Worm (Caenorhabditis elegans) whole organism, L2 larva: ENCODE measurements around the gene cdgs-1.

Experiments
- C34F6.9 ChIP-seq: fragments of 150-350 bp; optimal IDR thresholded peaks from 2 replicates; lab custom pipeline; 2014; ENCODE audit warnings: missing biosample characterization, missing genetic modification characterization
- F13H6.1 ChIP-seq: sonication (generic microtip); optimal IDR thresholded peaks from 2 replicates; lab custom pipeline; 2016; ENCODE audit warnings: missing genetic modification characterization, missing compliant biosample characterization
- R02D3.7 ChIP-seq: fragments of 150-350 bp; optimal IDR thresholded peaks from 2 replicates; lab custom pipeline; 2014; ENCODE audit warnings: missing biosample characterization, missing genetic modification characterization
- ZK546.5 ChIP-seq: sonication (generic microtip); optimal IDR thresholded peaks from 2 replicates; lab custom pipeline; 2017; ENCODE audit warnings: missing biosample characterization, missing genetic modification characterization
- aly-2 ChIP-seq: fragments of 150-350 bp; optimal IDR thresholded peaks from 2 replicates; lab custom pipeline; 2014; ENCODE audit warnings: missing biosample characterization, missing genetic modification characterization
- ceh-16 ChIP-seq: fragments of 150-350 bp; optimal IDR thresholded peaks from 2 replicates; lab custom pipeline; 2014; ENCODE audit warnings: missing biosample characterization, missing genetic modification characterization
- crh-2 ChIP-seq: sonication (generic microtip); optimal IDR thresholded peaks from 2 replicates; lab custom pipeline; 2017; ENCODE audit warnings: missing biosample characterization, missing genetic modification characterization
- dmd-4 ChIP-seq: sonication (generic microtip); optimal IDR thresholded peaks from 2 replicates; lab custom pipeline; 2017; ENCODE audit warnings: missing biosample characterization, missing genetic modification characterization
- egl-27 ChIP-seq: sonication (generic microtip); optimal IDR thresholded peaks from 3 replicates; lab custom pipeline; 2017; ENCODE audit warnings: missing biosample characterization, missing genetic modification reagents, missing genetic modification characterization
- elt-1 ChIP-seq: fragments of 150-350 bp; optimal IDR thresholded peaks from 2 replicates; lab custom pipeline; 2014; ENCODE audit warnings: missing biosample characterization, missing genetic modification characterization
- fos-1 ChIP-seq: fragments of 150-350 bp; optimal IDR thresholded peaks from 2 replicates; lab custom pipeline; 2014; ENCODE audit warnings: missing biosample characterization, missing genetic modification characterization
- gmeb-1 ChIP-seq: fragments of 150-350 bp; optimal IDR thresholded peaks from 2 replicates; lab custom pipeline; 2014; ENCODE audit warnings: missing biosample characterization, missing genetic modification characterization
- lin-11 ChIP-seq: fragments of 150-350 bp; sonication (generic microtip); optimal IDR thresholded peaks from 2 replicates; lab custom pipeline; 2014; ENCODE audit warnings: missing biosample characterization, missing genetic modification characterization, inconsistent platforms, mixed read lengths
- lin-13 ChIP-seq: fragments of 150-350 bp; optimal IDR thresholded peaks from 2 replicates; lab custom pipeline; 2014; ENCODE audit warnings: missing biosample characterization, missing genetic modification reagents, missing genetic modification characterization
- lsy-2 ChIP-seq, 2 experiments: fragments of 150-350 bp in 1 of 2; sonication (generic microtip) in 1 of 2; optimal IDR thresholded peaks; 2 replicates each; lab custom pipeline; 2014 to 2017; ENCODE audit warnings: missing biosample characterization in 2 of 2, missing genetic modification characterization in 2 of 2
- mab-5 ChIP-seq: fragments of 150-350 bp; optimal IDR thresholded peaks from 2 replicates; lab custom pipeline; 2014; ENCODE audit warnings: missing biosample characterization, missing genetic modification characterization
- mbf-1 ChIP-seq: sonication (generic microtip); optimal IDR thresholded peaks from 2 replicates; lab custom pipeline; 2017; ENCODE audit warnings: missing biosample characterization, missing genetic modification characterization
- mdl-1 ChIP-seq, 2 experiments: fragments of 150-350 bp in 1 of 2; sonication (generic microtip) in 1 of 2; optimal IDR thresholded peaks; 2 replicates each; lab custom pipeline; 2017; ENCODE audit warnings: missing biosample characterization in 2 of 2, missing genetic modification characterization in 2 of 2
- nhr-11 ChIP-seq: fragments of 150-350 bp; optimal IDR thresholded peaks from 2 replicates; lab custom pipeline; 2014; ENCODE audit warnings: missing biosample characterization, missing genetic modification characterization
- nhr-129 ChIP-seq: fragments of 150-350 bp; optimal IDR thresholded peaks from 2 replicates; lab custom pipeline; 2014; ENCODE audit warnings: missing biosample characterization, missing genetic modification characterization
- nhr-21 ChIP-seq: fragments of 150-350 bp; optimal IDR thresholded peaks from 2 replicates; lab custom pipeline; 2014; ENCODE audit warnings: missing biosample characterization, missing genetic modification characterization
- nhr-23 ChIP-seq: fragments of 150-350 bp; optimal IDR thresholded peaks from 2 replicates; lab custom pipeline; 2014; ENCODE audit warnings: missing biosample characterization, missing genetic modification reagents, missing genetic modification characterization
- nhr-237 ChIP-seq: fragments of 150-350 bp; optimal IDR thresholded peaks from 2 replicates; lab custom pipeline; 2014; ENCODE audit warnings: missing biosample characterization, missing genetic modification characterization
- nhr-25 ChIP-seq: fragments of 150-350 bp; sonication (generic microtip); optimal IDR thresholded peaks from 3 replicates; lab custom pipeline; 2014; ENCODE audit warnings: missing biosample characterization, missing genetic modification characterization
- nhr-6 ChIP-seq: fragments of 150-350 bp; optimal IDR thresholded peaks from 2 replicates; lab custom pipeline; 2014; ENCODE audit warnings: missing biosample characterization, missing genetic modification characterization
- peb-1 ChIP-seq: fragments of 150-350 bp; optimal IDR thresholded peaks from 2 replicates; lab custom pipeline; 2014; ENCODE audit warnings: missing biosample characterization, missing genetic modification characterization
- sem-4 ChIP-seq: fragments of 150-350 bp; optimal IDR thresholded peaks from 2 replicates; lab custom pipeline; 2014; ENCODE audit warnings: missing biosample characterization, missing genetic modification reagents, missing genetic modification characterization
- sma-3 ChIP-seq: sonication (generic microtip); optimal IDR thresholded peaks from 2 replicates; lab custom pipeline; 2016; ENCODE audit warnings: missing genetic modification reagents, missing genetic modification characterization, missing compliant biosample characterization
- sma-9 ChIP-seq, 2 experiments: fragments of 150-350 bp in 1 of 2; sonication (generic microtip) in 1 of 2; optimal IDR thresholded peaks; 2 replicates each; lab custom pipeline; 2014 to 2016; ENCODE audit warnings: missing genetic modification characterization in 2 of 2, mild to moderate bottlenecking in 1 of 2, missing biosample characterization in 1 of 2, missing compliant biosample characterization in 1 of 2, missing genetic modification reagents in 1 of 2, moderate library complexity in 1 of 2
- snpc-4 ChIP-seq: fragments of 150-350 bp; optimal IDR thresholded peaks from 2 replicates; lab custom pipeline; 2014; ENCODE audit warnings: missing biosample characterization, missing genetic modification characterization
- unc-39 ChIP-seq: fragments of 150-350 bp; optimal IDR thresholded peaks from 2 replicates; lab custom pipeline; 2014; ENCODE audit warnings: missing biosample characterization, missing genetic modification characterization
- unc-55 ChIP-seq: fragments of 150-350 bp; sonication (generic microtip); optimal IDR thresholded peaks from 3 replicates; lab custom pipeline; 2014; ENCODE audit warnings: missing biosample characterization, missing genetic modification reagents, missing genetic modification characterization
- unc-62 ChIP-seq: fragments of 150-350 bp; optimal IDR thresholded peaks from 2 replicates; lab custom pipeline; 2014; ENCODE audit warnings: missing biosample characterization, missing genetic modification reagents, missing genetic modification characterization
- zag-1 ChIP-seq: fragments of 150-350 bp; optimal IDR thresholded peaks from 2 replicates; lab custom pipeline; 2014; ENCODE audit warnings: missing biosample characterization, missing genetic modification characterization
- ztf-1 ChIP-seq: fragments of 200-800 bp; sonication (Bioruptor generic); conservative IDR thresholded peaks from 2 replicates; pipeline ENCODE4 v1.3.6; 2022; ENCODE audit warnings: missing genetic modification characterization, missing compliant biosample characterization
- ztf-11 ChIP-seq: sonication (generic microtip); optimal IDR thresholded peaks from 2 replicates; lab custom pipeline; 2017; ENCODE audit warnings: missing biosample characterization, missing genetic modification characterization
- ztf-4 ChIP-seq: fragments of 150-350 bp; optimal IDR thresholded peaks from 2 replicates; lab custom pipeline; 2014; ENCODE audit warnings: missing biosample characterization, missing genetic modification characterization

Gene cdgs-1

DNA sequence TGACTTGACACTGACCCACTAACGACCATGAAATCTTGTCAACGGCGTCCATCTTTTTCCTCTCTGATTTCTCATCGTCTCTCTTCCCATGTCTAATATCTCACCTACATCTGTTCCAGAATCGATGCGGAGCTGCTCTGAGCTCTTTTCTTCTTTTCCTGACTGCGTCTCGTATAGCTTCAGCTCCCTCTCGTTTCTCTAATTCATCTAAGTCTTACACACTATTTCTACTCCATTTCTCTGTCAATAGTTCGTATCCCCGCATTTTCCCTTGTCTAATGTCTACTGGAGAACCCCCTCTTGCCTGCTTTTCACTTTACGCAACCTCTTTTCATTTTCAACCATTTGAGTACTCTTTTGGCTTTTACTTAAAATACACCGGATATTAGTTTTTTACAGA, 2.3 kb upstream of the cdgs-1 start, which contains the start of gene ric-3:
ric-3 (plus strand) TSS at position 400 of the 400 bp plus-strand sequence.
- TF ChIP-seq unc-55 (GFP tag; lab: Kevin White, UChicago) (peak; percentile 89), mdl-1 (tag; optimal IDR thresholded peaks at IDR 0.05; lab: Kevin White, UChicago) (peak in 1 of 2 experiments; percentile 10), lsy-2 (tag; optimal IDR thresholded peaks at IDR 0.05; lab: Kevin White, UChicago) (peak; percentile 15 to 79), ztf-4 (no peak), lin-11 (tag; lab: Kevin White, UChicago) (peak; percentile 54), ZK546.5 (tag; lab: Kevin White, UChicago) (no peak), snpc-4 (peak; percentile 36), unc-39 (tag; lab: Kevin White, UChicago) (no peak), lin-13 (peak; percentile 26), zag-1 (tag; lab: Kevin White, UChicago) (peak; percentile 75), nhr-6 (peak; percentile 72), unc-62 (GFP tag; lab: Kevin White, UChicago) (no peak), C34F6.9 (peak; percentile 93), nhr-25 (tag; lab: Kevin White, UChicago) (no peak), aly-2 (tag; lab: Kevin White, UChicago) (no peak), egl-27 (tag; lab: Kevin White, UChicago) (peak; percentile 42), sem-4 (tag; lab: Kevin White, UChicago) (peak; percentile 71), F13H6.1 (tag; lab: Kevin White, UChicago) (peak; percentile 84), ceh-16 (tag; lab: Kevin White, UChicago) (no peak), nhr-129 (tag; lab: Kevin White, UChicago) (peak; percentile 84), mbf-1 (tag; lab: Kevin White, UChicago) (no peak), fos-1 (tag; lab: Kevin White, UChicago) (peak; percentile 38), sma-9 (GFP tag; optimal IDR thresholded peaks at IDR 0.05; lab: Kevin White, UChicago) (peak; percentile 86), sma-9 (tag; optimal IDR thresholded peaks at IDR 0.05; lab: Kevin White, UChicago) (no peak), dmd-4 (no peak), nhr-237 (no peak), peb-1 (tag; lab: Kevin White, UChicago) (no peak), nhr-21 (tag; lab: Kevin White, UChicago) (peak; percentile 26), mab-5 (peak; percentile 45), crh-2 (tag; lab: Kevin White, UChicago) (peak; percentile 68)

DNA sequence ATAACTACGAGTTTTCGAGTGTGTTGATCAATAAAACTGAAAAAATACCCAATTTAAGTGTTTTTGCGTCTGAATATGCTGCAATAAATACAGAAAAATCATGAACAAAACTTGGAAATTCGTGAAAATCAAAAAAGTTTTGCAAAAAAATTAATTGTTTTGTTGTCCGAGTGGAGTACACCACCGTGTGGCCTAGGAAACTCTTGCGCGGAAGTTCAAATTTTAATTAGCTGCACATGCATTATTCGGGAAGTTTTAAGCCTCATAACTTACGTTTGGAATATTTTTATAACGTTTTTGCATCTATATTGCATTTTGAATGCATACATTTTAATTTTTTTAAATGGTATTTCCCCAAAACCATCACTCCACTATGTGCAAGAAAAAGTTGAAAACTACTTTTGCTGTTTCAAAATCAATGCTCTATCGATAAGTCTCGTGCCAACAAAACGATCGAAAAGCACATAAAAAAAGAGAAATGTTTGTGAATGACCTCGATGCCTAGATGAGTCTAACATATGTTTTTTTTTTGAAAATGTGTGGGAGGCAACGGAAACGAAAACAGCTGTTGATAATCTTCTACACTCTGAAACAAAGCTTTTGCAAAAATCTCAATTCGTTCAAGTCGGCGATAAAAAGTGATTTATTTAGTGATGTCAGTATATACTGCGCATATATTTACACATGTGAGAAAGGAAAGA, 1.0 kb upstream of the cdgs-1 start:
- TF ChIP-seq sma-3 (GFP tag; lab: Kevin White, UChicago) = peak; percentile 57
- no peak for TF ChIP-seq ztf-1 (GFP tag; lab: Robert Waterston, UW)
- TF ChIP-seq unc-55 (GFP tag; lab: Kevin White, UChicago) = peak; percentile 41
- TF ChIP-seq nhr-129 (tag; lab: Kevin White, UChicago) = peak; percentile 43
- TF ChIP-seq crh-2 (tag; lab: Kevin White, UChicago) = peak; percentile 20
- TF ChIP-seq gmeb-1 (tag; lab: Kevin White, UChicago) = peak; percentile 88
- peak; percentile 13 for TF ChIP-seq C34F6.9
- no peak for TF ChIP-seq ztf-11 (tag; lab: Kevin White, UChicago)
- peak in 1 of 2 experiments; percentile 56 for TF ChIP-seq lsy-2 (tag; optimal IDR thresholded peaks at IDR 0.05; lab: Kevin White, UChicago)
- no peak for TF ChIP-seq zag-1 (tag; lab: Kevin White, UChicago)
- TF ChIP-seq sma-9 (GFP tag; optimal IDR thresholded peaks at IDR 0.05; lab: Kevin White, UChicago) = peak; percentile 16
- no peak for TF ChIP-seq sma-9 (tag; optimal IDR thresholded peaks at IDR 0.05; lab: Kevin White, UChicago)

DNA sequence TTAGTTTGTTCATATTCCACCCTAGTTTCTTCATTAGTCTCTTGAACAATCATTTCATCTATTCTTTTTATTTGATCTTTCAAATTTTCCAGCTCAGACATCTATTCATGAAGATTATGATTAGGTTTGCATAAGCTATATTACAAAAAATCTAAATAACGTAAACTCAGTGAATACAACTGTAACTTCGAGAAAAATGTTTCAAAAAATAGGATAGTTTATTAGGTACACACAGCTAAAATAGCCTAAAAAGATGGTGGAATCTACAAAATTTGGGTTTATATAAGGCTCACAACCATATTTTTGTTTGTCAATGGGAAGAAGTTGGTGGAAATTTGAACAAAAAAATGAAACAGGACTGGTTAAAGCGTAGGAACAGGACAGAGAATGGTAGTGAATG, 2.8 kb downstream of the cdgs-1 start, which contains the start of gene zgpa-1:
zgpa-1 (minus strand) TSS at position 101 of the 400 bp plus-strand sequence.
- TF ChIP-seq mab-5 = no peak
- TF ChIP-seq F13H6.1 (tag; lab: Kevin White, UChicago) = no peak
- TF ChIP-seq nhr-6 = no peak
- TF ChIP-seq unc-62 (GFP tag; lab: Kevin White, UChicago) = no peak
- TF ChIP-seq ztf-11 (tag; lab: Kevin White, UChicago) = no peak
- no peak for TF ChIP-seq ceh-16 (tag; lab: Kevin White, UChicago)
- no peak for TF ChIP-seq nhr-11
- TF ChIP-seq ztf-4 = no peak
- no peak for TF ChIP-seq R02D3.7

DNA sequence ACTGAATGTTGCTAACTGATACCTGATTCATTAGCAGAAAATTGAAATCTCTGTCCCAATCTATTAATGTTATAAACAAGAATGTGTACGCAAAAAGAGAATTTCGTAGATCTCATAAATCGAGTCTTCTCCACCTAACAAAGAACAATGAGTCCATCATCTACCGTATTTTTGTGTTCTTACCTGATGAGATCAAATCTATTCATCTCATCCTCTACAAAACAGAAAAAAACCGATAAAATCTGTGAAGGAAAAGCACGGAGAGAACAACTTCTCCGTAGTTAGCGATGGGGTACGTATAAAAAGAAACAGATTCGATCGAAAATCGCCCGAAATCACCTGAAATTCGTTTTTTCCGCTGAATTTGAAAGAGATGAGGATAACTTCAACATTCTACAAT, 7.0 kb downstream of the cdgs-1 start, which contains the start of gene C33H5.1:
C33H5.1 (plus strand) TSS at position 330 of the 400 bp plus-strand sequence.
- TF ChIP-seq mbf-1 (tag; lab: Kevin White, UChicago) (no peak), nhr-23 (tag; lab: Kevin White, UChicago) (no peak), mab-5 (no peak), elt-1 (peak; percentile 59)
